Worm (Caenorhabditis elegans): ENCODE results near the gene ndub-2.

ndub-2 gene

ce11 chrII:9013341-9013740, 17.2 kb downstream of the ndub-2 start (continued):
- TF ChIP-seq fkh-8 (tag; optimal IDR thresholded peaks at IDR 0.05) = peak; percentile 67
- TF ChIP-seq egl-13 (tag; optimal IDR thresholded peaks at IDR 0.05) = peak; percentile 2
- no peak for TF ChIP-seq ces-1 (GFP tag; optimal IDR thresholded peaks at IDR 0.05)
- no peak for TF ChIP-seq ama-1 (optimal IDR thresholded peaks at IDR 0.05)
- peak; percentile 67 for TF ChIP-seq lin-14 (GFP tag; optimal IDR thresholded peaks at IDR 0.05)
- TF ChIP-seq sox-4 (tag; optimal IDR thresholded peaks at IDR 0.05) = no peak
- no peak for TF ChIP-seq zag-1 (tag; optimal IDR thresholded peaks at IDR 0.05)
- TF ChIP-seq nhr-28 (tag; optimal IDR thresholded peaks at IDR 0.05) = no peak
- no peak for TF ChIP-seq pax-3 (tag; optimal IDR thresholded peaks at IDR 0.05)
- peak; percentile 10 for TF ChIP-seq tbx-2 (tag; optimal IDR thresholded peaks at IDR 0.05)
- peak; percentile 30 for TF ChIP-seq xbp-1 (tag; optimal IDR thresholded peaks at IDR 0.05)
- TF ChIP-seq nhr-20 (tag; optimal IDR thresholded peaks at IDR 0.05) = peak; percentile 14
- no peak for TF ChIP-seq lin-39 (tag; optimal IDR thresholded peaks at IDR 0.05)
- TF ChIP-seq pag-3 (tag; optimal IDR thresholded peaks at IDR 0.05; ENCODE audit: borderline replicate concordance, insufficient read depth) = no peak
- TF ChIP-seq dpl-1 (GFP tag; optimal IDR thresholded peaks at IDR 0.05) = no peak
- peak in 1 of 2 experiments; percentile 0 for TF ChIP-seq lsy-2 (tag; optimal IDR thresholded peaks at IDR 0.05)
- TF ChIP-seq efl-1 (optimal IDR thresholded peaks at IDR 0.05) = no peak
- TF ChIP-seq efl-1 (GFP tag; optimal IDR thresholded peaks at IDR 0.05 in 1 of 2) = peak in 1 of 2 experiments; percentile 93
- TF ChIP-seq unc-130 (tag; optimal IDR thresholded peaks at IDR 0.05) = no peak
- TF ChIP-seq nhr-47 (tag; optimal IDR thresholded peaks at IDR 0.05) = peak; percentile 19
- peak; percentile 1 for TF ChIP-seq irx-1 (tag; optimal IDR thresholded peaks at IDR 0.05)
- TF ChIP-seq lin-35 (GFP tag; optimal IDR thresholded peaks at IDR 0.05) = no peak
- TF ChIP-seq mef-2 (tag; optimal IDR thresholded peaks at IDR 0.05) = no peak
- no peak for TF ChIP-seq efl-3 (GFP tag; optimal IDR thresholded peaks at IDR 0.05)
- no peak for TF ChIP-seq C34B4.2 (tag; optimal IDR thresholded peaks at IDR 0.05)
- no peak for TF ChIP-seq hlh-17 (GFP tag; optimal IDR thresholded peaks at IDR 0.05; ENCODE audit: borderline replicate concordance)
- TF ChIP-seq lin-13 (GFP tag; optimal IDR thresholded peaks at IDR 0.05) = no peak
- no peak for TF ChIP-seq elt-2 (tag; optimal IDR thresholded peaks at IDR 0.05)
- no peak for TF ChIP-seq fkh-4 (tag; optimal IDR thresholded peaks at IDR 0.05; ENCODE audit: borderline replicate concordance)
- TF ChIP-seq ceh-90 (tag; optimal IDR thresholded peaks at IDR 0.05) = no peak
- TF ChIP-seq nhr-84 (tag; optimal IDR thresholded peaks at IDR 0.05) = no peak
- no peak for TF ChIP-seq C04F5.9 (tag; optimal IDR thresholded peaks at IDR 0.05)
- no peak for TF ChIP-seq hpl-2 (GFP tag; optimal IDR thresholded peaks at IDR 0.05)

- TF ChIP-seq lin-14 (GFP tag; optimal IDR thresholded peaks at IDR 0.05) (no peak), pag-3 (tag; optimal IDR thresholded peaks at IDR 0.05; ENCODE audit: borderline replicate concordance, insufficient read depth) (no peak), dsc-1 (tag; optimal IDR thresholded peaks at IDR 0.05) (peak; percentile 61), ztf-11 (tag; optimal IDR thresholded peaks at IDR 0.05) (no peak), lin-15B (tag; optimal IDR thresholded peaks at IDR 0.05) (no peak), nhr-76 (tag; optimal IDR thresholded peaks at IDR 0.05) (no peak), sptf-1 (tag; optimal IDR thresholded peaks at IDR 0.05) (no peak), egl-13 (tag; optimal IDR thresholded peaks at IDR 0.05) (no peak), elt-2 (tag; optimal IDR thresholded peaks at IDR 0.05) (peak; percentile 37), nhr-71 (tag; optimal IDR thresholded peaks at IDR 0.05) (no peak)
Measured at ce11 chrII:9014188-9014587, 18.0 kb downstream of the ndub-2 start.

ce11 chrII:9014877-9015505, 18.8 kb downstream of the ndub-2 start:
- TF ChIP-seq nhr-71 (tag; optimal IDR thresholded peaks at IDR 0.05) = peak; percentile 21
- TF ChIP-seq ceh-63 (GFP tag; optimal IDR thresholded peaks at IDR 0.05) = no peak
- TF ChIP-seq tlp-1 (tag; optimal IDR thresholded peaks at IDR 0.05) = no peak
- TF ChIP-seq dsc-1 (tag; optimal IDR thresholded peaks at IDR 0.05) = peak; percentile 92
- TF ChIP-seq isw-1 (GFP tag; IDR thresholded peaks at IDR 0.05) = no peak
- TF ChIP-seq lsy-2 (tag; optimal IDR thresholded peaks at IDR 0.05) = no peak
- TF ChIP-seq C04F5.9 (tag; optimal IDR thresholded peaks at IDR 0.05) = no peak
- no peak for TF ChIP-seq vab-15 (tag; optimal IDR thresholded peaks at IDR 0.05)
- no peak for TF ChIP-seq nhr-84 (tag; optimal IDR thresholded peaks at IDR 0.05)
- peak; percentile 70 for TF ChIP-seq lin-14 (GFP tag; optimal IDR thresholded peaks at IDR 0.05)
- no peak for TF ChIP-seq nhr-47 (tag; optimal IDR thresholded peaks at IDR 0.05)
- peak; percentile 7 for TF ChIP-seq rnt-1 (tag; optimal IDR thresholded peaks at IDR 0.05)
- peak; percentile 60 for TF ChIP-seq fkh-8 (tag; optimal IDR thresholded peaks at IDR 0.05)
- TF ChIP-seq egl-13 (tag; optimal IDR thresholded peaks at IDR 0.05) = peak; percentile 38
- TF ChIP-seq blmp-1 (tag; optimal IDR thresholded peaks at IDR 0.05) = peak; percentile 53
- TF ChIP-seq efl-1 (optimal IDR thresholded peaks at IDR 0.05) = no peak
- peak in 1 of 2 experiments; percentile 37 for TF ChIP-seq efl-1 (GFP tag; optimal IDR thresholded peaks at IDR 0.05 in 1 of 2)
- no peak for TF ChIP-seq pax-3 (tag; optimal IDR thresholded peaks at IDR 0.05)
- TF ChIP-seq unc-30 (tag; optimal IDR thresholded peaks at IDR 0.05) = no peak

All from whole organism, L1 larva.